Worm (Caenorhabditis elegans) whole organism, L2 larva: ENCODE measurements around the gene itm-2.

Source experiments
- C34F6.9 ChIP-seq: fragments of 150-350 bp; optimal IDR thresholded peaks from 2 replicates; lab custom pipeline; 2014; ENCODE audit warnings: missing biosample characterization, missing genetic modification characterization
- R02D3.7 ChIP-seq: fragments of 150-350 bp; optimal IDR thresholded peaks from 2 replicates; lab custom pipeline; 2014; ENCODE audit warnings: missing biosample characterization, missing genetic modification characterization
- Y55F3AM.14 ChIP-seq: fragments of 200-800 bp; sonication (Bioruptor generic); optimal IDR thresholded peaks from 2 replicates; lab custom pipeline; 2018; ENCODE audit warnings: mild to moderate bottlenecking, missing genetic modification characterization, missing compliant biosample characterization
- ZK546.5 ChIP-seq: sonication (generic microtip); optimal IDR thresholded peaks from 2 replicates; lab custom pipeline; 2017; ENCODE audit warnings: missing biosample characterization, missing genetic modification characterization
- ama-1 ChIP-seq: fragments of 150-350 bp; optimal IDR thresholded peaks from 2 replicates; lab custom pipeline; 2018; ENCODE audit warnings: inconsistent platforms
- ceh-16 ChIP-seq: fragments of 150-350 bp; optimal IDR thresholded peaks from 2 replicates; lab custom pipeline; 2014; ENCODE audit warnings: missing biosample characterization, missing genetic modification characterization
- crh-2 ChIP-seq: sonication (generic microtip); optimal IDR thresholded peaks from 2 replicates; lab custom pipeline; 2017; ENCODE audit warnings: missing biosample characterization, missing genetic modification characterization
- dmd-4 ChIP-seq: sonication (generic microtip); optimal IDR thresholded peaks from 2 replicates; lab custom pipeline; 2017; ENCODE audit warnings: missing biosample characterization, missing genetic modification characterization
- egl-27 ChIP-seq: sonication (generic microtip); optimal IDR thresholded peaks from 3 replicates; lab custom pipeline; 2017; ENCODE audit warnings: missing biosample characterization, missing genetic modification reagents, missing genetic modification characterization
- fos-1 ChIP-seq: fragments of 150-350 bp; optimal IDR thresholded peaks from 2 replicates; lab custom pipeline; 2014; ENCODE audit warnings: missing biosample characterization, missing genetic modification characterization
- gmeb-1 ChIP-seq: fragments of 150-350 bp; optimal IDR thresholded peaks from 2 replicates; lab custom pipeline; 2014; ENCODE audit warnings: missing biosample characterization, missing genetic modification characterization
- lin-11 ChIP-seq: fragments of 150-350 bp; sonication (generic microtip); optimal IDR thresholded peaks from 2 replicates; lab custom pipeline; 2014; ENCODE audit warnings: missing biosample characterization, missing genetic modification characterization, inconsistent platforms, mixed read lengths
- lin-39 ChIP-seq: fragments of 150-350 bp; optimal IDR thresholded peaks from 2 replicates; lab custom pipeline; 2014; ENCODE audit warnings: missing biosample characterization, missing genetic modification reagents, missing genetic modification characterization
- lsy-2 ChIP-seq, 2 experiments: fragments of 150-350 bp in 1 of 2; sonication (generic microtip) in 1 of 2; optimal IDR thresholded peaks; 2 replicates each; lab custom pipeline; 2014 to 2017; ENCODE audit warnings: missing biosample characterization in 2 of 2, missing genetic modification characterization in 2 of 2
- mab-5 ChIP-seq: fragments of 150-350 bp; optimal IDR thresholded peaks from 2 replicates; lab custom pipeline; 2014; ENCODE audit warnings: missing biosample characterization, missing genetic modification characterization
- mbf-1 ChIP-seq: sonication (generic microtip); optimal IDR thresholded peaks from 2 replicates; lab custom pipeline; 2017; ENCODE audit warnings: missing biosample characterization, missing genetic modification characterization
- mdl-1 ChIP-seq, 2 experiments: fragments of 150-350 bp in 1 of 2; sonication (generic microtip) in 1 of 2; optimal IDR thresholded peaks; 2 replicates each; lab custom pipeline; 2017; ENCODE audit warnings: missing biosample characterization in 2 of 2, missing genetic modification characterization in 2 of 2
- nhr-12 ChIP-seq: fragments of 150-350 bp; optimal IDR thresholded peaks from 2 replicates; lab custom pipeline; 2014; ENCODE audit warnings: missing biosample characterization, missing genetic modification characterization
- nhr-129 ChIP-seq: fragments of 150-350 bp; optimal IDR thresholded peaks from 2 replicates; lab custom pipeline; 2014; ENCODE audit warnings: missing biosample characterization, missing genetic modification characterization
- nhr-21 ChIP-seq: fragments of 150-350 bp; optimal IDR thresholded peaks from 2 replicates; lab custom pipeline; 2014; ENCODE audit warnings: missing biosample characterization, missing genetic modification characterization
- nhr-23 ChIP-seq: fragments of 150-350 bp; optimal IDR thresholded peaks from 2 replicates; lab custom pipeline; 2014; ENCODE audit warnings: missing biosample characterization, missing genetic modification reagents, missing genetic modification characterization
- nhr-237 ChIP-seq: fragments of 150-350 bp; optimal IDR thresholded peaks from 2 replicates; lab custom pipeline; 2014; ENCODE audit warnings: missing biosample characterization, missing genetic modification characterization
- nhr-25 ChIP-seq: fragments of 150-350 bp; sonication (generic microtip); optimal IDR thresholded peaks from 3 replicates; lab custom pipeline; 2014; ENCODE audit warnings: missing biosample characterization, missing genetic modification characterization
- nhr-6 ChIP-seq: fragments of 150-350 bp; optimal IDR thresholded peaks from 2 replicates; lab custom pipeline; 2014; ENCODE audit warnings: missing biosample characterization, missing genetic modification characterization
- nhr-77 ChIP-seq: fragments of 150-350 bp; optimal IDR thresholded peaks from 2 replicates; lab custom pipeline; 2014; ENCODE audit warnings: missing biosample characterization, missing genetic modification characterization
- peb-1 ChIP-seq: fragments of 150-350 bp; optimal IDR thresholded peaks from 2 replicates; lab custom pipeline; 2014; ENCODE audit warnings: missing biosample characterization, missing genetic modification characterization
- sem-4 ChIP-seq: fragments of 150-350 bp; optimal IDR thresholded peaks from 2 replicates; lab custom pipeline; 2014; ENCODE audit warnings: missing biosample characterization, missing genetic modification reagents, missing genetic modification characterization
- skn-1 ChIP-seq: sonication (generic microtip); optimal IDR thresholded peaks from 2 replicates; lab custom pipeline; 2017; ENCODE audit warnings: missing biosample characterization, missing genetic modification characterization
- sma-3 ChIP-seq: sonication (generic microtip); optimal IDR thresholded peaks from 2 replicates; lab custom pipeline; 2016; ENCODE audit warnings: missing genetic modification reagents, missing genetic modification characterization, missing compliant biosample characterization
- sma-9 ChIP-seq, 2 experiments: fragments of 150-350 bp in 1 of 2; sonication (generic microtip) in 1 of 2; optimal IDR thresholded peaks; 2 replicates each; lab custom pipeline; 2014 to 2016; ENCODE audit warnings: missing genetic modification characterization in 2 of 2, mild to moderate bottlenecking in 1 of 2, missing biosample characterization in 1 of 2, missing compliant biosample characterization in 1 of 2, missing genetic modification reagents in 1 of 2, moderate library complexity in 1 of 2
- snpc-4 ChIP-seq: fragments of 150-350 bp; optimal IDR thresholded peaks from 2 replicates; lab custom pipeline; 2014; ENCODE audit warnings: missing biosample characterization, missing genetic modification characterization
- unc-39 ChIP-seq: fragments of 150-350 bp; optimal IDR thresholded peaks from 2 replicates; lab custom pipeline; 2014; ENCODE audit warnings: missing biosample characterization, missing genetic modification characterization
- unc-62 ChIP-seq: fragments of 150-350 bp; optimal IDR thresholded peaks from 2 replicates; lab custom pipeline; 2014; ENCODE audit warnings: missing biosample characterization, missing genetic modification reagents, missing genetic modification characterization
- zag-1 ChIP-seq: fragments of 150-350 bp; optimal IDR thresholded peaks from 2 replicates; lab custom pipeline; 2014; ENCODE audit warnings: missing biosample characterization, missing genetic modification characterization
- ztf-1 ChIP-seq: fragments of 200-800 bp; sonication (Bioruptor generic); conservative IDR thresholded peaks from 2 replicates; pipeline ENCODE4 v1.3.6; 2022; ENCODE audit warnings: missing genetic modification characterization, missing compliant biosample characterization

itm-2 gene

ce11 chrX:5429335-5429734 lies 15.6 kb upstream of the itm-2 start (continued):
- peak; percentile 93 for TF ChIP-seq unc-39 (tag; lab: Kevin White, UChicago)
- peak; percentile 82 for TF ChIP-seq peb-1 (tag; lab: Kevin White, UChicago)
- TF ChIP-seq ZK546.5 (tag; lab: Kevin White, UChicago): peak; percentile 69
- peak; percentile 96 for TF ChIP-seq zag-1
- no peak for TF ChIP-seq ama-1
- TF ChIP-seq lin-11: peak; percentile 98
- TF ChIP-seq sem-4 (tag; lab: Kevin White, UChicago): peak; percentile 98
- TF ChIP-seq gmeb-1 (tag; lab: Kevin White, UChicago): peak; percentile 93

- TF ChIP-seq lsy-2 (tag; optimal IDR thresholded peaks at IDR 0.05; lab: Kevin White, UChicago) (no peak), mab-5 (tag; lab: Kevin White, UChicago) (no peak), unc-39 (tag; lab: Kevin White, UChicago) (no peak), dmd-4 (tag; lab: Kevin White, UChicago) (no peak), nhr-12 (tag; lab: Kevin White, UChicago) (no peak), C34F6.9 (tag; lab: Kevin White, UChicago) (no peak), mbf-1 (tag; lab: Kevin White, UChicago) (no peak), nhr-77 (tag; lab: Kevin White, UChicago) (no peak), nhr-23 (no peak), egl-27 (tag; lab: Kevin White, UChicago) (no peak), Y55F3AM.14 (GFP tag; lab: Kevin White, UChicago) (no peak), R02D3.7 (tag; lab: Kevin White, UChicago) (no peak), lin-39 (tag; lab: Kevin White, UChicago) (no peak), skn-1 (tag; lab: Kevin White, UChicago) (no peak), nhr-25 (tag; lab: Kevin White, UChicago) (no peak)
These were observed 11.1 kb upstream of the itm-2 start for ce11 chrX:5433912-5434311.

ce11 chrX:5447381-5447780 lies 2.4 kb downstream of the itm-2 start:
- no peak for TF ChIP-seq unc-62
- no peak for TF ChIP-seq sma-9 (GFP tag; optimal IDR thresholded peaks at IDR 0.05; lab: Kevin White, UChicago)
- no peak for TF ChIP-seq sma-9 (tag; optimal IDR thresholded peaks at IDR 0.05; lab: Kevin White, UChicago)
- TF ChIP-seq nhr-25 (tag; lab: Kevin White, UChicago): no peak
- no peak for TF ChIP-seq nhr-21 (tag; lab: Kevin White, UChicago)

ce11 chrX:5447941-5448340 lies 3.0 kb downstream of the itm-2 start, which contains the start of gene C25F6.8:
Gene C25F6.8, plus strand, starts transcription at chrX:5448241.
- no peak for TF ChIP-seq C34F6.9 (tag; lab: Kevin White, UChicago)
- TF ChIP-seq Y55F3AM.14 (GFP tag; lab: Kevin White, UChicago): no peak
- TF ChIP-seq ztf-1 (GFP tag; lab: Robert Waterston, UW): no peak
- TF ChIP-seq ceh-16 (tag; lab: Kevin White, UChicago): no peak
- TF ChIP-seq gmeb-1 (tag; lab: Kevin White, UChicago): no peak
- TF ChIP-seq mdl-1 (tag; optimal IDR thresholded peaks at IDR 0.05; lab: Kevin White, UChicago): no peak
- no peak for TF ChIP-seq R02D3.7 (tag; lab: Kevin White, UChicago)
- TF ChIP-seq lin-11: no peak
- no peak for TF ChIP-seq snpc-4 (tag; lab: Kevin White, UChicago)
- TF ChIP-seq mbf-1 (tag; lab: Kevin White, UChicago): no peak
- TF ChIP-seq nhr-6: no peak
- no peak for TF ChIP-seq nhr-237
- no peak for TF ChIP-seq peb-1 (tag; lab: Kevin White, UChicago)

- peak; percentile 23 for TF ChIP-seq crh-2 (tag; lab: Kevin White, UChicago)
- peak; percentile 50 for TF ChIP-seq fos-1 (tag; lab: Kevin White, UChicago)
- TF ChIP-seq unc-62: no peak
- TF ChIP-seq sma-3 (GFP tag; lab: Kevin White, UChicago): peak; percentile 48
- no peak for TF ChIP-seq dmd-4 (tag; lab: Kevin White, UChicago)
- peak; percentile 25 for TF ChIP-seq sma-9 (GFP tag; optimal IDR thresholded peaks at IDR 0.05; lab: Kevin White, UChicago)
- no peak for TF ChIP-seq sma-9 (tag; optimal IDR thresholded peaks at IDR 0.05; lab: Kevin White, UChicago)
- peak; percentile 8 for TF ChIP-seq nhr-129 (tag; lab: Kevin White, UChicago)
- no peak for TF ChIP-seq mab-5 (tag; lab: Kevin White, UChicago)
- TF ChIP-seq mdl-1 (tag; optimal IDR thresholded peaks at IDR 0.05; lab: Kevin White, UChicago): no peak
These were observed 5.9 kb downstream of the itm-2 start, which contains the start of gene C25F6.6 for ce11 chrX:5450773-5451447. Gene C25F6.6, minus strand, starts transcription at chrX:5450823.
